Worm (Caenorhabditis elegans) whole organism, L1 larva: ENCODE data around the gene cng-3.

Experiments used
- C04F5.9 ChIP-seq: sonication (generic microtip); optimal IDR thresholded peaks from 2 replicates; lab custom pipeline; 2016; ENCODE audit warnings: missing genetic modification characterization, missing compliant biosample characterization
- C16A3.4 ChIP-seq: fragments of 150-350 bp; optimal IDR thresholded peaks from 2 replicates; lab custom pipeline; 2014; ENCODE audit warnings: missing biosample characterization, missing genetic modification characterization
- C34B4.2 ChIP-seq: sonication (generic microtip); optimal IDR thresholded peaks from 2 replicates; lab custom pipeline; 2017; ENCODE audit warnings: mild to moderate bottlenecking, missing genetic modification characterization, missing compliant biosample characterization
- aha-1 ChIP-seq: fragments of 150-350 bp; optimal IDR thresholded peaks from 2 replicates; lab custom pipeline; 2014; ENCODE audit warnings: missing biosample characterization, missing genetic modification characterization
- aly-2 ChIP-seq: fragments of 150-350 bp; optimal IDR thresholded peaks from 2 replicates; lab custom pipeline; 2014; ENCODE audit warnings: missing biosample characterization, missing genetic modification characterization
- ama-1 ChIP-seq: fragments of 150-350 bp; optimal IDR thresholded peaks from 2 replicates; lab custom pipeline; 2014
- blmp-1 ChIP-seq: fragments of 150-350 bp; optimal IDR thresholded peaks from 2 replicates; lab custom pipeline; 2014; ENCODE audit warnings: missing biosample characterization, missing genetic modification characterization
- ceh-8 ChIP-seq: fragments of 200-800 bp; sonication (Bioruptor generic); optimal IDR thresholded peaks from 2 replicates; lab custom pipeline; 2018; ENCODE audit warnings: mild to moderate bottlenecking, missing genetic modification characterization, moderate library complexity, missing compliant biosample characterization
- ceh-82 ChIP-seq, 3 experiments: fragments of 150-350 bp in 1 of 3; sonication (generic microtip) in 2 of 3; optimal IDR thresholded peaks; 2 replicates each; lab custom pipeline; 2014 to 2017; ENCODE audit warnings: missing biosample characterization in 3 of 3, missing genetic modification characterization in 3 of 3
- ceh-88 ChIP-seq: fragments of 200-800 bp; sonication (Bioruptor generic); IDR thresholded peaks from 2 replicates; pipeline ENCODE4 v1.3.6; 2022; ENCODE audit warnings: missing genetic modification characterization, missing compliant biosample characterization
- ceh-90 ChIP-seq: sonication (generic microtip); optimal IDR thresholded peaks from 2 replicates; lab custom pipeline; 2016; ENCODE audit warnings: missing genetic modification characterization, missing compliant biosample characterization
- dpl-1 ChIP-seq, 3 experiments: fragments of 150-350 bp in 2 of 3; sonication (generic microtip) in 1 of 3; optimal IDR thresholded peaks; 2 replicates each; lab custom pipeline; 2014 to 2017; ENCODE audit warnings: missing biosample characterization in 3 of 3, missing genetic modification characterization in 3 of 3, missing genetic modification reagents in 3 of 3
- dsc-1 ChIP-seq: sonication (generic microtip); optimal IDR thresholded peaks from 2 replicates; lab custom pipeline; 2016; ENCODE audit warnings: mild to moderate bottlenecking, missing genetic modification characterization, missing compliant biosample characterization
- efl-1 ChIP-seq, 4 experiments: fragments of 150-350 bp; optimal IDR thresholded peaks in 3 of 4; peaks in 1 of 4; 1 replicate in 1 of 4; 2 replicates in 3 of 4; lab custom pipeline; 2014; ENCODE audit warnings: missing biosample characterization in 2 of 4, missing genetic modification characterization in 2 of 4, missing genetic modification reagents in 2 of 4
- efl-3 ChIP-seq: fragments of 200-800 bp; sonication (Bioruptor generic); optimal IDR thresholded peaks from 2 replicates; lab custom pipeline; 2018; ENCODE audit warnings: mild to moderate bottlenecking, missing genetic modification characterization, missing compliant biosample characterization
- elt-3 ChIP-seq, 6 experiments: fragments of 150-350 bp in 1 of 6; sonication (generic microtip); optimal IDR thresholded peaks; 2 replicates each; lab custom pipeline; 2017 to 2018; ENCODE audit warnings: missing biosample characterization in 6 of 6, missing genetic modification characterization in 6 of 6, inconsistent platforms in 1 of 6
- ets-5 ChIP-seq: fragments of 200-800 bp; sonication (Bioruptor generic); IDR thresholded peaks from 2 replicates; pipeline ENCODE4 v1.3.6; 2022; ENCODE audit warnings: missing genetic modification characterization, missing compliant biosample characterization
- fkh-10 ChIP-seq: sonication (generic microtip); optimal IDR thresholded peaks from 2 replicates; lab custom pipeline; 2017; ENCODE audit warnings: missing biosample characterization, missing genetic modification reagents, missing genetic modification characterization
- fkh-8 ChIP-seq: sonication (generic microtip); optimal IDR thresholded peaks from 2 replicates; lab custom pipeline; 2016; ENCODE audit warnings: mild to moderate bottlenecking, missing genetic modification characterization, missing compliant biosample characterization
- fos-1 ChIP-seq: fragments of 150-350 bp; optimal IDR thresholded peaks from 2 replicates; lab custom pipeline; 2014; ENCODE audit warnings: missing biosample characterization, missing genetic modification characterization
- grh-1 ChIP-seq: fragments of 200-800 bp; sonication (Bioruptor generic); IDR thresholded peaks from 2 replicates; pipeline ENCODE4 v1.3.6; 2022; ENCODE audit warnings: missing genetic modification reagents, missing genetic modification characterization, missing compliant biosample characterization
- hpl-2 ChIP-seq: fragments of 150-350 bp; optimal IDR thresholded peaks from 2 replicates; lab custom pipeline; 2014; ENCODE audit warnings: missing biosample characterization, missing genetic modification reagents, missing genetic modification characterization
- mdl-1 ChIP-seq, 2 experiments: fragments of 150-350 bp; optimal IDR thresholded peaks; 2 replicates each; lab custom pipeline; 2014 to 2017; ENCODE audit warnings: missing biosample characterization in 2 of 2, missing genetic modification characterization in 2 of 2, inconsistent platforms in 1 of 2
- mep-1 ChIP-seq: fragments of 150-350 bp; optimal IDR thresholded peaks from 2 replicates; lab custom pipeline; 2014; ENCODE audit warnings: missing biosample characterization, missing genetic modification characterization
- nhr-12 ChIP-seq: sonication (generic microtip); optimal IDR thresholded peaks from 2 replicates; lab custom pipeline; 2017; ENCODE audit warnings: missing biosample characterization, missing genetic modification characterization
- nhr-20 ChIP-seq: sonication (generic microtip); optimal IDR thresholded peaks from 2 replicates; lab custom pipeline; 2016; ENCODE audit warnings: mild to moderate bottlenecking, missing genetic modification characterization, missing compliant biosample characterization
- nhr-237 ChIP-seq: fragments of 150-350 bp; optimal IDR thresholded peaks from 2 replicates; lab custom pipeline; 2014; ENCODE audit warnings: missing biosample characterization, missing genetic modification characterization
- nhr-28 ChIP-seq: fragments of 150-350 bp; optimal IDR thresholded peaks from 2 replicates; lab custom pipeline; 2014; ENCODE audit warnings: missing biosample characterization, missing genetic modification characterization
- nhr-47 ChIP-seq: sonication (generic microtip); optimal IDR thresholded peaks from 2 replicates; lab custom pipeline; 2016; ENCODE audit warnings: mild to moderate bottlenecking, missing genetic modification characterization, moderate library complexity, missing compliant biosample characterization
- nhr-85 ChIP-seq: sonication (generic microtip); peaks from one replicate; lab custom pipeline; 2016; ENCODE audit warnings: missing genetic modification characterization, inconsistent platforms, missing compliant biosample characterization
- nhr-90 ChIP-seq: sonication (generic microtip); optimal IDR thresholded peaks from 2 replicates; lab custom pipeline; 2016; ENCODE audit warnings: mild to moderate bottlenecking, missing genetic modification characterization, missing compliant biosample characterization; ENCODE audit not compliant: poor library complexity
- pag-3 ChIP-seq: sonication (generic microtip); optimal IDR thresholded peaks from 2 replicates; lab custom pipeline; 2017; ENCODE audit warnings: missing genetic modification characterization, mild to moderate bottlenecking, missing compliant biosample characterization, antibody characterized with exemption, borderline replicate concordance; ENCODE audit not compliant: insufficient read depth
- pqm-1 ChIP-seq: sonication (generic microtip); optimal IDR thresholded peaks from 3 replicates; lab custom pipeline; 2017; ENCODE audit warnings: missing biosample characterization, missing genetic modification characterization
- rnt-1 ChIP-seq: sonication (generic microtip); optimal IDR thresholded peaks from 2 replicates; lab custom pipeline; 2016; ENCODE audit warnings: mild to moderate bottlenecking, missing genetic modification characterization, moderate library complexity, missing compliant biosample characterization
- skn-1 ChIP-seq: fragments of 150-350 bp; optimal IDR thresholded peaks from 2 replicates; lab custom pipeline; 2014; ENCODE audit warnings: missing biosample characterization, missing genetic modification characterization
- snu-23 ChIP-seq: sonication (generic microtip); optimal IDR thresholded peaks from 2 replicates; lab custom pipeline; 2016; ENCODE audit warnings: missing genetic modification characterization, missing compliant biosample characterization
- sox-4 ChIP-seq: sonication (generic microtip); optimal IDR thresholded peaks from 2 replicates; lab custom pipeline; 2016; ENCODE audit warnings: missing genetic modification characterization, missing compliant biosample characterization
- sup-37 ChIP-seq: fragments of 200-800 bp; sonication (Bioruptor generic); optimal IDR thresholded peaks from 2 replicates; lab custom pipeline; 2018; ENCODE audit warnings: mild to moderate bottlenecking, missing genetic modification characterization, missing compliant biosample characterization
- swsn-7 ChIP-seq: sonication (generic microtip); optimal IDR thresholded peaks from 2 replicates; lab custom pipeline; 2016; ENCODE audit warnings: missing genetic modification characterization, missing compliant biosample characterization
- unc-130 ChIP-seq: fragments of 150-350 bp; optimal IDR thresholded peaks from 2 replicates; lab custom pipeline; 2017; ENCODE audit warnings: missing biosample characterization, missing genetic modification characterization, inconsistent platforms
- unc-62 ChIP-seq: fragments of 150-350 bp; optimal IDR thresholded peaks from 2 replicates; lab custom pipeline; 2014; ENCODE audit warnings: missing biosample characterization, missing genetic modification reagents, missing genetic modification characterization
- unc-86 ChIP-seq: sonication (generic microtip); optimal IDR thresholded peaks from 2 replicates; lab custom pipeline; 2016; ENCODE audit warnings: missing genetic modification characterization, missing compliant biosample characterization
- xbp-1 ChIP-seq: sonication (generic microtip); optimal IDR thresholded peaks from 2 replicates; lab custom pipeline; 2016; ENCODE audit warnings: missing genetic modification characterization, missing compliant biosample characterization
- zag-1 ChIP-seq: fragments of 150-350 bp; optimal IDR thresholded peaks from 2 replicates; lab custom pipeline; 2014; ENCODE audit warnings: missing biosample characterization, missing genetic modification characterization
- ztf-4 ChIP-seq: fragments of 150-350 bp; optimal IDR thresholded peaks from 2 replicates; lab custom pipeline; 2014; ENCODE audit warnings: missing biosample characterization, missing genetic modification characterization

The cng-3 gene

DNA sequence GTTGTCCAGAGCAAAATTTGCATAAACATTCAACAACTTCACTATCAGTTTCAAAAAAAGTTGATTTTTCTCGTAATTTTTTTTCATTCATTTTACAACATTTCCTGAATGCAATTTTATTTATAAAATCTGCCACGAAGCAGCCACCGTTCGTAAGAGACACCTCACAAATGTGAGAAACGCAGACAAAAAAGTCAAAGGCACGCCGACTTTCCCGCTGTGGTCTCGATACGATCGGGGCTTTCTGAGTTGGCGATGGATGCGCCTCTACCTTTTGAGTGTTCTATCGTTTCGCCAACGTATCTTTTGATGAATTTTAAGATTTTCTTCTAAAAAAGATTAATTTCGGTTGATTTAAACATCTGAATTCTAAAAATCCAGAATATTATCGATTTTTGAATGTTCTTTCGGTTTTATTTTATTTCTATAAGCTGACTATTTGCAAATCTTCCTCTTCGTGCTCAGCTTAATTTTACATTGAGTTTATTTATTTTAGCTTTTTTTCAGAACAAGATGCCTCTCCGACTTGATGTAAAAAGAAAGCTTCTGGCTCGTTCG, 21.5 kb downstream of the cng-3 start, which contains the start of gene copb-2 (continued):
- peak; percentile 22 for TF ChIP-seq dsc-1
- peak in 2 of 3 experiments; percentile 39 to 57 for TF ChIP-seq ceh-82 (tag; optimal IDR thresholded peaks at IDR 0.05; lab: Kevin White, UChicago)
- no peak for TF ChIP-seq aly-2 (tag; lab: Kevin White, UChicago)
- TF ChIP-seq ama-1, result no peak
- peak; percentile 63 for TF ChIP-seq nhr-85 (tag; lab: Kevin White, UChicago)
- no peak for TF ChIP-seq aha-1 (tag; lab: Kevin White, UChicago)
- no peak for TF ChIP-seq grh-1 (GFP tag; lab: Robert Waterston, UW)
- no peak for TF ChIP-seq sox-4 (tag; lab: Kevin White, UChicago)
- no peak for TF ChIP-seq sup-37 (GFP tag; lab: Kevin White, UChicago)
- peak in 1 of 6 experiments; percentile 10 for TF ChIP-seq elt-3 (tag; optimal IDR thresholded peaks at IDR 0.05; lab: Kevin White, UChicago)
- TF ChIP-seq skn-1 (tag; lab: Kevin White, UChicago), result peak; percentile 37
- no peak for TF ChIP-seq ceh-90 (tag; lab: Kevin White, UChicago)
- peak; percentile 34 for TF ChIP-seq unc-86
- no peak for TF ChIP-seq ceh-8
- no peak for TF ChIP-seq pqm-1 (tag; lab: Kevin White, UChicago)
- peak; percentile 64 for TF ChIP-seq rnt-1 (tag; lab: Kevin White, UChicago)
- TF ChIP-seq C04F5.9 (tag; lab: Kevin White, UChicago), result peak; percentile 21
- no peak for TF ChIP-seq unc-62 (GFP tag; lab: Kevin White, UChicago)
- peak; percentile 48 for TF ChIP-seq C16A3.4 (tag; lab: Kevin White, UChicago)
- TF ChIP-seq snu-23 (GFP tag; lab: Kevin White, UChicago), result peak; percentile 72
- peak; percentile 82 for TF ChIP-seq mep-1
- no peak for TF ChIP-seq ceh-88
- TF ChIP-seq hpl-2, result no peak
- no peak for TF ChIP-seq zag-1 (tag; lab: Kevin White, UChicago)
- TF ChIP-seq fos-1, result no peak

DNA sequence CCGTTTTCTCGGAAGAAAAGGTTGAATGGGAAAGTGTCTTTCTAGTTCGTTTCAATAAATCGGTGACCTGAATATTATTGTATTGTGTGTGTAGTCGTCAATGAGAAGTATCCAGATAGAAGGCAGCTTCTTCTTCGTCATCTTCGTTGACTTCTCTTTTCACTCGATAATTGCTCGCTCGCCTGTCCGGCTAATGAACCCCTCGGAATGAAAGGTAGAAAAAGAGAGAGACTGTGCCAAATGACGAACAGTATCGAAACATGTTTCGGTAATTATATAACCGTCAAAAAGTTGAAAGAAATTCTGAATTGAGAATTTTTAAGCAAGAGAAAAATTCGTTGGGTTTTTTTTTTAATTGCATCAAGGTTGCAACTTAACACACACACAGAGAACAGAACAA, 23.4 kb downstream of the cng-3 start, which contains the start of gene cutl-17:
TSS of gene cutl-17 (minus strand) at position 101 of the 400 bp plus-strand sequence.
- no peak for TF ChIP-seq ceh-8
- TF ChIP-seq efl-1 (optimal IDR thresholded peaks at IDR 0.05; lab: Kevin White, UChicago), result no peak
- TF ChIP-seq efl-1 (GFP tag; optimal IDR thresholded peaks at IDR 0.05 in 1 of 2; lab: Kevin White, UChicago), result no peak
- no peak for TF ChIP-seq unc-130
- TF ChIP-seq ets-5, result no peak
- no peak for TF ChIP-seq nhr-28 (tag; lab: Kevin White, UChicago)
- no peak for TF ChIP-seq C16A3.4 (tag; lab: Kevin White, UChicago)
- no peak for TF ChIP-seq nhr-237 (tag; lab: Kevin White, UChicago)
- TF ChIP-seq nhr-47, result no peak
- TF ChIP-seq zag-1 (tag; lab: Kevin White, UChicago), result no peak
- no peak for TF ChIP-seq sox-4 (tag; lab: Kevin White, UChicago)
- TF ChIP-seq ztf-4 (tag; lab: Kevin White, UChicago), result no peak
- TF ChIP-seq nhr-20, result no peak
- no peak for TF ChIP-seq mdl-1 (tag; optimal IDR thresholded peaks at IDR 0.05; lab: Kevin White, UChicago)
- TF ChIP-seq blmp-1 (tag; lab: Kevin White, UChicago), result no peak
- no peak for TF ChIP-seq ceh-90 (tag; lab: Kevin White, UChicago)
- TF ChIP-seq mep-1, result no peak
- no peak for TF ChIP-seq xbp-1 (tag; lab: Kevin White, UChicago)
- no peak for TF ChIP-seq efl-3
- no peak for TF ChIP-seq dpl-1 (GFP tag; optimal IDR thresholded peaks at IDR 0.05; lab: Kevin White, UChicago)
- no peak for TF ChIP-seq C34B4.2 (tag; lab: Kevin White, UChicago)

DNA sequence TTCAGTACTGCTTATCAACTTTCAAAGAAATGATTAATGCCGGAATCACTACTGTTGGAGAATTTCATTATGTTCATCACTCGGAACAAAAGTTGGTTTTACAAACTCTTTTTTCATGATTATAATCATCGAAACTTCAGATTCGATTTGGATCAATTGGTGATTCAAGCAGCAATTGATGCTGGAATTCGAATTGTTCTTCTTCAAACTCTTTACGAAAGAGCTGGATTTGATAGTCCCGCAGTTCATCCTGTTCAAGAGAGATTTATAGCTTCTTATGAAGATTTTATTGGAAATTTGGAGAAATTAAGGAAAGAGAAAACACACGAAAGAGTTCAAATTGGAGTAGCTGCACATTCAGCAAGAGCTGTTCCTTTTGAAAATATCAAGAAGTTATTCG, 29.0 kb downstream of the cng-3 start:
- TF ChIP-seq blmp-1 (tag; lab: Kevin White, UChicago) (no peak), skn-1 (tag; lab: Kevin White, UChicago) (no peak), ceh-8 (no peak), nhr-90 (tag; lab: Kevin White, UChicago) (no peak), fkh-10 (GFP tag; lab: Kevin White, UChicago) (no peak), fkh-8 (tag; lab: Kevin White, UChicago) (no peak), fos-1 (no peak), swsn-7 (tag; lab: Kevin White, UChicago) (no peak), nhr-12 (tag; lab: Kevin White, UChicago) (no peak), nhr-85 (tag; lab: Kevin White, UChicago) (no peak), grh-1 (GFP tag; lab: Robert Waterston, UW) (no peak), pag-3 (tag; lab: Kevin White, UChicago) (no peak), unc-62 (GFP tag; lab: Kevin White, UChicago) (no peak), hpl-2 (no peak)
